Fruit fly (Drosophila melanogaster) whole organism, embryonic: Measurements from ENCODE around the gene CG17207.

ENCODE experiments used
- B-H2 ChIP-seq: fragments of 200-800 bp; sonication (Bioruptor generic); optimal IDR thresholded peaks from 2 replicates; lab custom pipeline; 2018; ENCODE audit warnings: missing biosample characterization, mild to moderate bottlenecking, missing genetic modification characterization
- BEAF-32 ChIP-seq: fragments of 200-800 bp; sonication (Bioruptor generic); optimal IDR thresholded peaks from 3 replicates; lab custom pipeline; 2017; ENCODE audit warnings: missing biosample characterization, missing genetic modification characterization, mild to moderate bottlenecking, moderate library complexity, missing genetic modification reagents
- BtbVII ChIP-seq: fragments of 200-800 bp; sonication (Bioruptor generic); optimal IDR thresholded peaks from 3 replicates; lab custom pipeline; 2017; ENCODE audit warnings: missing biosample characterization, mild to moderate bottlenecking, missing genetic modification characterization
- CG10543 ChIP-seq: fragments of 200-800 bp; sonication (Bioruptor generic); optimal IDR thresholded peaks from 3 replicates; lab custom pipeline; 2017; ENCODE audit warnings: missing biosample characterization, mild to moderate bottlenecking, missing genetic modification characterization, moderate library complexity
- CG10565 ChIP-seq: fragments of 200-800 bp; sonication (Bioruptor generic); optimal IDR thresholded peaks from 3 replicates; lab custom pipeline; 2016; ENCODE audit warnings: missing biosample characterization, mild to moderate bottlenecking, missing genetic modification characterization
- CG12071 ChIP-seq: fragments of 200-800 bp; sonication (Bioruptor generic); optimal IDR thresholded peaks from 3 replicates; lab custom pipeline; 2018; ENCODE audit warnings: missing biosample characterization, mild to moderate bottlenecking, missing genetic modification characterization
- CG12769 ChIP-seq: fragments of 200-800 bp; sonication (Bioruptor generic); optimal IDR thresholded peaks from 2 replicates; lab custom pipeline; 2019; ENCODE audit warnings: missing biosample characterization, mild to moderate bottlenecking, missing genetic modification characterization, moderate library complexity
- CG13894 ChIP-seq: fragments of 200-800 bp; sonication (Bioruptor generic); optimal IDR thresholded peaks from 3 replicates; lab custom pipeline; 2018; ENCODE audit warnings: missing biosample characterization, mild to moderate bottlenecking, missing genetic modification characterization, moderate library complexity
- CG14014 ChIP-seq: fragments of 200-800 bp; sonication (Bioruptor generic); IDR thresholded peaks from 2 replicates; pipeline ENCODE4 v1.3.6; 2022; ENCODE audit warnings: missing biosample characterization, missing genetic modification characterization
- CG31365 ChIP-seq: fragments of 200-800 bp; sonication (Bioruptor generic); optimal IDR thresholded peaks from 2 replicates; lab custom pipeline; 2018; ENCODE audit warnings: missing biosample characterization, mild to moderate bottlenecking, missing genetic modification characterization
- CG31388 ChIP-seq: fragments of 200-800 bp; sonication (Bioruptor generic); optimal IDR thresholded peaks from 2 replicates; lab custom pipeline; 2016; ENCODE audit warnings: missing biosample characterization, missing genetic modification characterization
- CG3407 ChIP-seq: fragments of 200-800 bp; sonication (Bioruptor generic); optimal IDR thresholded peaks from 2 replicates; lab custom pipeline; 2018; ENCODE audit warnings: missing biosample characterization, mild to moderate bottlenecking, missing genetic modification characterization
- CG3847 ChIP-seq: fragments of 200-800 bp; sonication (Bioruptor generic); IDR thresholded peaks from 2 replicates; pipeline ENCODE4 v1.3.6; 2022; ENCODE audit warnings: missing biosample characterization, missing genetic modification characterization
- CG4360 ChIP-seq: fragments of 200-800 bp; sonication (Bioruptor generic); IDR thresholded peaks from 2 replicates; pipeline ENCODE4 v1.3.6; 2022; ENCODE audit warnings: missing biosample characterization, missing genetic modification characterization
- CG6175 ChIP-seq: fragments of 200-800 bp; sonication (Bioruptor generic); IDR thresholded peaks from 3 replicates; pipeline ENCODE4 v1.3.6; 2022; ENCODE audit warnings: missing biosample characterization, missing genetic modification characterization
- CG7963 ChIP-seq: fragments of 200-800 bp; sonication (Bioruptor generic); IDR thresholded peaks from 3 replicates; pipeline ENCODE4 v1.3.6; 2022; ENCODE audit warnings: missing biosample characterization, missing genetic modification characterization; ENCODE audit not compliant: partially characterized antibody
- CG9437 ChIP-seq: fragments of 200-800 bp; sonication (Bioruptor generic); optimal IDR thresholded peaks from 2 replicates; lab custom pipeline; 2018; ENCODE audit warnings: missing biosample characterization, mild to moderate bottlenecking, missing genetic modification characterization
- CG9727 ChIP-seq: fragments of 200-800 bp; sonication (Bioruptor generic); optimal IDR thresholded peaks from 3 replicates; lab custom pipeline; 2017; ENCODE audit warnings: missing biosample characterization, mild to moderate bottlenecking, missing genetic modification characterization
- CG9932 ChIP-seq: fragments of 200-800 bp; sonication (Bioruptor generic); IDR thresholded peaks from 2 replicates; pipeline ENCODE4 v1.3.6; 2022; ENCODE audit warnings: missing biosample characterization, missing genetic modification characterization
- Deaf1 ChIP-seq: fragments of 200-800 bp; optimal IDR thresholded peaks from 3 replicates; lab custom pipeline; 2019; ENCODE audit warnings: missing biosample characterization, mild to moderate bottlenecking, missing genetic modification characterization, moderate library complexity
- Fer2 ChIP-seq: fragments of 200-800 bp; sonication (Bioruptor generic); optimal IDR thresholded peaks from 2 replicates; lab custom pipeline; 2018; ENCODE audit warnings: missing biosample characterization, mild to moderate bottlenecking, missing genetic modification characterization, moderate library complexity
- Hmr ChIP-seq: fragments of 200-800 bp; sonication (Bioruptor generic); optimal IDR thresholded peaks from 3 replicates; lab custom pipeline; 2017; ENCODE audit warnings: mild to moderate bottlenecking, missing biosample characterization, missing genetic modification reagents, missing genetic modification characterization
- Med ChIP-seq: fragments of 200-800 bp; sonication (Bioruptor generic); peaks from one replicate; lab custom pipeline; 2016; ENCODE audit warnings: missing biosample characterization, missing genetic modification characterization, mild to moderate bottlenecking, inconsistent platforms, moderate library complexity
- Mrtf ChIP-seq: fragments of 200-800 bp; sonication (Bioruptor generic); IDR thresholded peaks from 3 replicates; pipeline ENCODE4 v1.3.6; 2022; ENCODE audit warnings: missing biosample characterization, missing genetic modification characterization
- Sox102F ChIP-seq: fragments of 200-800 bp; sonication (Bioruptor generic); optimal IDR thresholded peaks from 2 replicates; lab custom pipeline; 2018; ENCODE audit warnings: missing biosample characterization, mild to moderate bottlenecking, missing genetic modification characterization, moderate library complexity
- Tbp ChIP-seq: fragments of >200 bp; optimal IDR thresholded peaks from 2 replicates; lab custom pipeline; 2018; ENCODE audit warnings: missing biosample characterization, missing genetic modification characterization
- YL-1 ChIP-seq: fragments of 200-800 bp; sonication (Bioruptor generic); optimal IDR thresholded peaks from 3 replicates; lab custom pipeline; 2017; ENCODE audit warnings: missing biosample characterization, mild to moderate bottlenecking, missing genetic modification characterization
- ac ChIP-seq: fragments of 200-800 bp; sonication (Bioruptor generic); optimal IDR thresholded peaks from 3 replicates; lab custom pipeline; 2017; ENCODE audit warnings: missing biosample characterization, mild to moderate bottlenecking, missing genetic modification characterization
- bcd ChIP-seq: fragments of 200-800 bp; sonication (Bioruptor generic); optimal IDR thresholded peaks from 2 replicates; lab custom pipeline; 2017; ENCODE audit warnings: missing biosample characterization, mild to moderate bottlenecking, missing genetic modification characterization
- esg ChIP-seq: fragments of 200-800 bp; sonication (Bioruptor generic); conservative IDR thresholded peaks from 2 replicates; pipeline ENCODE4 v1.3.6; 2022; ENCODE audit warnings: missing biosample characterization, missing genetic modification characterization
- exex ChIP-seq: fragments of 200-800 bp; sonication (Bioruptor generic); optimal IDR thresholded peaks from 4 replicates; lab custom pipeline; 2018; ENCODE audit warnings: missing biosample characterization, mild to moderate bottlenecking, missing genetic modification characterization, moderate library complexity
- fd3F ChIP-seq: fragments of 200-800 bp; sonication (Bioruptor generic); optimal IDR thresholded peaks from 2 replicates; lab custom pipeline; 2018; ENCODE audit warnings: missing biosample characterization, mild to moderate bottlenecking, missing genetic modification characterization, moderate library complexity
- fru ChIP-seq: fragments of >200 bp; optimal IDR thresholded peaks from 2 replicates; lab custom pipeline; 2017
- fu2 ChIP-seq: fragments of 200-800 bp; sonication (Bioruptor generic); optimal IDR thresholded peaks from 2 replicates; lab custom pipeline; 2016; ENCODE audit warnings: missing biosample characterization, missing genetic modification characterization
- kah ChIP-seq: fragments of 200-800 bp; sonication (Bioruptor generic); optimal IDR thresholded peaks from 2 replicates; lab custom pipeline; 2018; ENCODE audit warnings: missing biosample characterization, mild to moderate bottlenecking, missing genetic modification characterization
- klu ChIP-seq: fragments of 200-800 bp; sonication (Bioruptor generic); IDR thresholded peaks from 2 replicates; pipeline ENCODE4 v1.3.6; 2022; ENCODE audit warnings: missing biosample characterization, missing genetic modification characterization
- mam ChIP-seq: fragments of 200-800 bp; sonication (Bioruptor generic); optimal IDR thresholded peaks from 3 replicates; lab custom pipeline; 2016; ENCODE audit warnings: missing biosample characterization, missing genetic modification characterization
- mld ChIP-seq: fragments of 200-800 bp; sonication (Bioruptor generic); IDR thresholded peaks from 3 replicates; pipeline ENCODE4 v1.3.6; 2022; ENCODE audit warnings: missing biosample characterization, missing genetic modification characterization; ENCODE audit not compliant: partially characterized antibody
- odd ChIP-seq: fragments of 200-800 bp; sonication (Bioruptor generic); optimal IDR thresholded peaks from 2 replicates; lab custom pipeline; 2017; ENCODE audit warnings: missing biosample characterization, mild to moderate bottlenecking, missing genetic modification characterization
- onecut ChIP-seq: fragments of 200-800 bp; sonication (Bioruptor generic); IDR thresholded peaks from 2 replicates; pipeline ENCODE4 v1.3.6; 2022; ENCODE audit warnings: missing biosample characterization, missing genetic modification characterization
- pan ChIP-seq, 4 experiments: fragments of >200 bp in 3 of 4; fragments of 200-800 bp in 1 of 4; sonication (Bioruptor generic) in 1 of 4; optimal IDR thresholded peaks in 3 of 4; IDR thresholded peaks in 1 of 4; 2 replicates each; pipeline versions ENCODE4 v1.3.6 to Lab custom; 2017 to 2022; ENCODE audit warnings: missing biosample characterization in 2 of 4, missing genetic modification characterization in 2 of 4, mixed read lengths in 1 of 4
- phol ChIP-seq: fragments of 200-800 bp; sonication (Bioruptor generic); optimal IDR thresholded peaks from 3 replicates; lab custom pipeline; 2018; ENCODE audit warnings: missing biosample characterization, mild to moderate bottlenecking, missing genetic modification characterization, moderate library complexity
- pita ChIP-seq: fragments of 200-800 bp; sonication (Bioruptor generic); optimal IDR thresholded peaks from 2 replicates; lab custom pipeline; 2017; ENCODE audit warnings: missing biosample characterization, mild to moderate bottlenecking, missing genetic modification characterization
- run ChIP-seq: fragments of 200-800 bp; sonication (Bioruptor generic); optimal IDR thresholded peaks from 3 replicates; lab custom pipeline; 2018; ENCODE audit warnings: missing biosample characterization, mild to moderate bottlenecking, missing genetic modification characterization
- sd ChIP-seq: fragments of 200-800 bp; sonication (Bioruptor generic); optimal IDR thresholded peaks from 3 replicates; lab custom pipeline; 2018; ENCODE audit warnings: missing biosample characterization, mild to moderate bottlenecking, missing genetic modification characterization, moderate library complexity
- sens-2 ChIP-seq: fragments of 200-800 bp; sonication (Bioruptor generic); IDR thresholded peaks from 2 replicates; pipeline ENCODE4 v1.3.6; 2022; ENCODE audit warnings: missing biosample characterization, missing genetic modification characterization
- sug ChIP-seq: fragments of 200-800 bp; optimal IDR thresholded peaks from 2 replicates; lab custom pipeline; 2019; ENCODE audit warnings: missing biosample characterization, mild to moderate bottlenecking, missing genetic modification characterization, moderate library complexity
- tgo ChIP-seq: fragments of 200-800 bp; sonication (Bioruptor generic); IDR thresholded peaks from 3 replicates; pipeline ENCODE4 v1.3.6; 2022; ENCODE audit warnings: missing biosample characterization, missing genetic modification characterization
- tio ChIP-seq: fragments of 200-800 bp; sonication (Bioruptor generic); optimal IDR thresholded peaks from 2 replicates; lab custom pipeline; 2017; ENCODE audit warnings: missing biosample characterization, missing genetic modification characterization, inconsistent platforms

CG17207 gene

DNA sequence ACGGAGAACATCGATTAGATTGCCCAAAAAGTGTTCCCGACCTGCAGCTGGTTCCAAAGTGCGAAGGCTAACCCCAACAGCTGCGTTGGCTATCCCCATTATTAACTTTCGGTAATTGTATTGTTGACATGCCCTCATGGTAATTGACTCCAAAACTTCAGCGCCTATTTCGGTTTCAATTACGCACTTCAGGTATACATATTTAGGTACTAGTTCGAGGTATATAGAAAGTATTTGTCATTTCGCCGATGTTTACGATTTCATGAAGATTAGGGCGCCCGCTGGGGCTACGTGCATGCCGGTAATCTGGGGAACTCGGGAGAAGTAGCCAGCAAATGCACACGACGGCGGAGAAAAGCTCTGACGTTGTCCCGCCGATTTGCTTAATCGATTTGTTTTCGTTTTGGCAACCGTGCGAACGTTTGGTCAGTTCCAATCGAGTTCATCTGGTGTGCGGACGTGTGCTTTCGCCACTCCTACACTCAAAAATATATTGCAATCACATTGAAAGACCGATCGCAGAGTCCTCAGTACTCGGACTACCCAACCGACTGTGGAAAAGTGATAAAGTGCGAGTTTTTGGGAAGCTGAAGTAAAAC lies 2.2 kb upstream of the CG17207 start (continued):
- peak; percentile 25; the same call in 1 of the 2 replicates for TF ChIP-seq onecut (GFP tag; lab: Robert Waterston, UW)
- TF ChIP-seq bcd = no peak
- TF ChIP-seq pan (optimal IDR thresholded peaks at IDR 0.05; lab: Kevin White, UChicago) = no peak
- TF ChIP-seq pan (GFP tag; optimal IDR thresholded peaks at IDR 0.05 in 1 of 2, IDR thresholded peaks at IDR 0.05 in 1 of 2) = peak in 1 of 2 experiments; percentile 15
- no peak for TF ChIP-seq CG9437
- TF ChIP-seq pita (GFP tag; lab: Kevin White, UChicago) = no peak
- no peak for TF ChIP-seq CG7963 (GFP tag; lab: Robert Waterston, UW)
- TF ChIP-seq CG6175 (GFP tag; lab: Robert Waterston, UW) = no peak
- TF ChIP-seq CG9932 = peak; percentile 24; the same call in 1 of the 2 replicates
- no peak for TF ChIP-seq fru (lab: Kevin White, UChicago)
- peak; percentile 37 for TF ChIP-seq CG10543 (GFP tag; lab: Kevin White, UChicago)
- no peak for TF ChIP-seq Tbp
- TF ChIP-seq BtbVII = no peak
- no peak for TF ChIP-seq sug
- no peak for TF ChIP-seq kah (GFP tag; lab: Kevin White, UChicago)
- no peak for TF ChIP-seq sens-2
- no peak for TF ChIP-seq phol (tag; lab: Kevin White, UChicago)
- no peak for TF ChIP-seq CG3407
- TF ChIP-seq fu2 = no peak
- TF ChIP-seq CG10565 (GFP tag; lab: Kevin White, UChicago) = no peak
- no peak for TF ChIP-seq tio (GFP tag; lab: Kevin White, UChicago)
- TF ChIP-seq sd (tag; lab: Kevin White, UChicago) = no peak
- no peak for TF ChIP-seq fd3F (GFP tag; lab: Kevin White, UChicago)
- TF ChIP-seq B-H2 (GFP tag; lab: Kevin White, UChicago) = no peak
- TF ChIP-seq Fer2 (tag; lab: Kevin White, UChicago) = no peak
- TF ChIP-seq tgo (GFP tag; lab: Robert Waterston, UW) = no peak; the same call in 2 of the 3 replicates
- TF ChIP-seq CG31365 (tag; lab: Kevin White, UChicago) = no peak
- TF ChIP-seq CG3847 = no peak
- TF ChIP-seq Deaf1 (tag; lab: Kevin White, UChicago) = peak; percentile 46
- TF ChIP-seq BEAF-32 (GFP tag; lab: Kevin White, UChicago) = no peak
- TF ChIP-seq exex (tag; lab: Kevin White, UChicago) = peak; percentile 58
- TF ChIP-seq CG13894 = no peak
- TF ChIP-seq CG14014 = no peak
- TF ChIP-seq run (tag; lab: Kevin White, UChicago) = no peak
- peak; percentile 36 for TF ChIP-seq Med (GFP tag; lab: Kevin White, UChicago)
- no peak for TF ChIP-seq CG31388 (GFP tag; lab: Kevin White, UChicago)
- no peak for TF ChIP-seq Mrtf (GFP tag; lab: Robert Waterston, UW)
- peak; percentile 74 for TF ChIP-seq CG12769 (tag; lab: Kevin White, UChicago)
- no peak for TF ChIP-seq YL-1 (GFP tag; lab: Kevin White, UChicago)
- no peak for TF ChIP-seq CG12071 (GFP tag; lab: Kevin White, UChicago)
- TF ChIP-seq CG9727 (GFP tag; lab: Kevin White, UChicago) = no peak
- TF ChIP-seq esg (GFP tag; lab: Robert Waterston, UW) = no peak
- no peak for TF ChIP-seq Sox102F
- TF ChIP-seq klu = no peak
- TF ChIP-seq ac (GFP tag; lab: Kevin White, UChicago) = no peak
- no peak for TF ChIP-seq odd (GFP tag; lab: Kevin White, UChicago)
- TF ChIP-seq CG4360 (GFP tag; lab: Robert Waterston, UW) = no peak
- TF ChIP-seq mld (GFP tag; lab: Robert Waterston, UW) = no peak
- TF ChIP-seq mam (GFP tag; lab: Kevin White, UChicago) = no peak
- TF ChIP-seq Hmr (GFP tag; lab: Kevin White, UChicago) = no peak
- TF ChIP-seq, all 482 proteins: peak for 12
